Worm (Caenorhabditis elegans) whole organism, midembryonic: ENCODE results near the gene Y43D4A.2.

Experiments
- flt-1 ChIP-seq: fragments of 200-800 bp; sonication (Bioruptor generic); IDR thresholded peaks from 2 replicates; pipeline ENCODE4 v1.3.6; 2022; ENCODE audit warnings: missing genetic modification characterization, missing compliant biosample characterization
- ref-1 ChIP-seq: fragments of 200-800 bp; sonication (Bioruptor generic); conservative IDR thresholded peaks from 2 replicates; pipeline ENCODE4 v1.3.6; 2022; ENCODE audit warnings: missing genetic modification reagents, missing genetic modification characterization, missing compliant biosample characterization
- tab-1 ChIP-seq: fragments of 200-800 bp; sonication (Bioruptor generic); IDR thresholded peaks from 2 replicates; pipeline ENCODE4 v1.3.6; 2022; ENCODE audit warnings: missing genetic modification characterization, missing compliant biosample characterization

DNA sequence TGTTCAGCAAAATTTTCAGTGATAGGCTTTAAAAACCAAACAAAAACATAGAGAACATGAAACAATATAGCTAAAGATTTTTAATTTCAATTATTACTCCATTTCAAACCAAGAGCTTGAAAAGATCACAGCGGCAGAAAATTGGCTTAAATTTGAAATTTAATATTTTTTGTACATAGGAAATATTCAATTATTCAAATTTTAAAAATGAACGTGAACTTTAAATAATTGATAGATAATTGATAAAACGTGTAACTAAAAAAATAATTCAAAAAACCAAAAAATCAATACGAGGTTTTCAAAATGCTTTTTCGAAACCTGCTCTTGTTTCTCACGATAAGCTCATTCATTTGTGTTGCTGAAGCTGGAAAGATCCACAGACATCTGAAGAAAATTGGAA, 35.3 kb downstream of the Y43D4A.2 start, which contains the start of gene Y51H4A.22:
- TF ChIP-seq ref-1 (GFP tag; lab: Robert Waterston, UW) (no peak), tab-1 (GFP tag; lab: Robert Waterston, UW) (no peak), flt-1 (GFP tag; lab: Robert Waterston, UW) (no peak)
